Worm (Caenorhabditis elegans) whole organism, late embryonic: Measurements from ENCODE around the gene srab-7.

ENCODE experiments used
- C38D4.7 ChIP-seq: fragments of 200-800 bp; sonication (Bioruptor generic); optimal IDR thresholded peaks from 2 replicates; lab custom pipeline; 2018; ENCODE audit warnings: mild to moderate bottlenecking, missing genetic modification characterization, moderate library complexity, missing compliant biosample characterization
- F13H6.1 ChIP-seq: sonication (generic microtip); optimal IDR thresholded peaks from 2 replicates; lab custom pipeline; 2016; ENCODE audit warnings: missing genetic modification characterization, missing compliant biosample characterization
- K09A11.1 ChIP-seq: sonication (generic microtip); optimal IDR thresholded peaks from 2 replicates; lab custom pipeline; 2017; ENCODE audit warnings: antibody characterized with exemption, mild to moderate bottlenecking, missing genetic modification characterization, missing compliant biosample characterization; ENCODE audit not compliant: insufficient read depth
- ahr-1 ChIP-seq: sonication (generic microtip); optimal IDR thresholded peaks from 2 replicates; lab custom pipeline; 2016; ENCODE audit warnings: missing genetic modification characterization, missing compliant biosample characterization
- ceh-14 ChIP-seq: sonication (generic microtip); optimal IDR thresholded peaks from 2 replicates; lab custom pipeline; 2016; ENCODE audit warnings: missing genotype, missing genetic modification characterization, missing compliant biosample characterization
- ceh-19 ChIP-seq: fragments of 200-800 bp; sonication (Bioruptor generic); optimal IDR thresholded peaks from 2 replicates; lab custom pipeline; 2018; ENCODE audit warnings: mild to moderate bottlenecking, missing genetic modification characterization, missing compliant biosample characterization
- ceh-31 ChIP-seq: sonication (generic microtip); optimal IDR thresholded peaks from 2 replicates; lab custom pipeline; 2016; ENCODE audit warnings: missing genetic modification characterization, missing compliant biosample characterization
- ceh-34 ChIP-seq: sonication (generic microtip); optimal IDR thresholded peaks from 2 replicates; lab custom pipeline; 2016; ENCODE audit warnings: mild to moderate bottlenecking, missing genetic modification characterization, missing compliant biosample characterization
- ceh-45 ChIP-seq: fragments of 200-800 bp; sonication (Bioruptor generic); IDR thresholded peaks from 2 replicates; pipeline ENCODE4 v1.3.6; 2022; ENCODE audit warnings: missing genetic modification reagents, missing genetic modification characterization, missing compliant biosample characterization
- ceh-48 ChIP-seq: sonication (generic microtip); optimal IDR thresholded peaks from 2 replicates; lab custom pipeline; 2016; ENCODE audit warnings: missing genetic modification characterization, inconsistent platforms, missing compliant biosample characterization
- che-1 ChIP-seq: sonication (generic microtip); optimal IDR thresholded peaks from 2 replicates; lab custom pipeline; 2016; ENCODE audit warnings: mild to moderate bottlenecking, missing genetic modification characterization, missing compliant biosample characterization
- dmd-4 ChIP-seq: sonication (generic microtip); optimal IDR thresholded peaks from 2 replicates; lab custom pipeline; 2016; ENCODE audit warnings: borderline replicate concordance, missing genetic modification characterization, missing compliant biosample characterization
- dve-1 ChIP-seq: sonication (generic microtip); optimal IDR thresholded peaks from 2 replicates; lab custom pipeline; 2017; ENCODE audit warnings: antibody characterized with exemption, mild to moderate bottlenecking, missing genetic modification characterization, missing compliant biosample characterization
- elt-2 ChIP-seq: sonication (generic microtip); optimal IDR thresholded peaks from 2 replicates; lab custom pipeline; 2016; ENCODE audit warnings: missing genetic modification reagents, missing genetic modification characterization, missing compliant biosample characterization
- eyg-1 ChIP-seq: sonication (generic microtip); optimal IDR thresholded peaks from 2 replicates; lab custom pipeline; 2016; ENCODE audit warnings: missing genotype, missing genetic modification characterization, missing compliant biosample characterization
- fax-1 ChIP-seq: sonication (generic microtip); optimal IDR thresholded peaks from 2 replicates; lab custom pipeline; 2016; ENCODE audit warnings: missing genotype, missing genetic modification characterization, missing compliant biosample characterization
- fkh-6 ChIP-seq: sonication (generic microtip); optimal IDR thresholded peaks from 2 replicates; lab custom pipeline; 2016; ENCODE audit warnings: missing genetic modification characterization, missing compliant biosample characterization
- gmeb-2 ChIP-seq: sonication (generic microtip); optimal IDR thresholded peaks from 2 replicates; lab custom pipeline; 2016; ENCODE audit warnings: missing genetic modification characterization, inconsistent platforms, missing compliant biosample characterization
- hlh-13 ChIP-seq: fragments of 200-800 bp; sonication (Bioruptor generic); optimal IDR thresholded peaks from 2 replicates; lab custom pipeline; 2018; ENCODE audit warnings: mild to moderate bottlenecking, missing genetic modification characterization, missing compliant biosample characterization
- hlh-15 ChIP-seq: sonication (generic microtip); optimal IDR thresholded peaks from 2 replicates; lab custom pipeline; 2016; ENCODE audit warnings: missing genetic modification characterization, missing compliant biosample characterization
- hlh-30 ChIP-seq: sonication (generic microtip); optimal IDR thresholded peaks from 2 replicates; lab custom pipeline; 2017; ENCODE audit warnings: antibody characterized with exemption, missing genetic modification characterization, missing compliant biosample characterization; ENCODE audit not compliant: insufficient read depth
- hlh-6 ChIP-seq: sonication (generic microtip); optimal IDR thresholded peaks from 2 replicates; lab custom pipeline; 2016; ENCODE audit warnings: missing genotype, missing genetic modification characterization, missing compliant biosample characterization
- hlh-8 ChIP-seq: sonication (generic microtip); optimal IDR thresholded peaks from 2 replicates; lab custom pipeline; 2016; ENCODE audit warnings: missing genotype, missing genetic modification characterization, missing compliant biosample characterization
- lin-11 ChIP-seq: fragments of 200-800 bp; sonication (Bioruptor generic); optimal IDR thresholded peaks from 2 replicates; lab custom pipeline; 2018; ENCODE audit warnings: mild to moderate bottlenecking, missing genetic modification characterization, missing compliant biosample characterization
- madf-2 ChIP-seq: sonication (generic microtip); optimal IDR thresholded peaks from 2 replicates; lab custom pipeline; 2017; ENCODE audit warnings: missing genetic modification characterization, missing compliant biosample characterization
- mec-3 ChIP-seq: sonication (generic microtip); optimal IDR thresholded peaks from 2 replicates; lab custom pipeline; 2016; ENCODE audit warnings: borderline replicate concordance, missing genetic modification characterization, missing compliant biosample characterization
- nfya-1 ChIP-seq: sonication (generic microtip); optimal IDR thresholded peaks from 2 replicates; lab custom pipeline; 2017; ENCODE audit warnings: missing genetic modification characterization, mild to moderate bottlenecking, missing compliant biosample characterization, antibody characterized with exemption, moderate library complexity
- nhr-232 ChIP-seq: sonication (generic microtip); optimal IDR thresholded peaks from 2 replicates; lab custom pipeline; 2016; ENCODE audit warnings: missing genetic modification characterization, missing compliant biosample characterization
- npax-4 ChIP-seq: sonication (generic microtip); optimal IDR thresholded peaks from 2 replicates; lab custom pipeline; 2016; ENCODE audit warnings: missing genetic modification characterization, missing compliant biosample characterization
- ref-2 ChIP-seq: sonication (generic microtip); optimal IDR thresholded peaks from 2 replicates; lab custom pipeline; 2016; ENCODE audit warnings: missing genetic modification characterization, missing compliant biosample characterization
- sdc-2 ChIP-seq: sonication (generic microtip); optimal IDR thresholded peaks from 2 replicates; lab custom pipeline; 2016; ENCODE audit warnings: missing genotype, missing genetic modification characterization, missing compliant biosample characterization
- sox-2 ChIP-seq: fragments of 200-800 bp; sonication (Bioruptor generic); IDR thresholded peaks from 2 replicates; pipeline ENCODE4 v1.3.6; 2022; ENCODE audit warnings: missing genetic modification reagents, missing genetic modification characterization, missing compliant biosample characterization
- syd-9 ChIP-seq: sonication (generic microtip); optimal IDR thresholded peaks from 2 replicates; lab custom pipeline; 2016; ENCODE audit warnings: mild to moderate bottlenecking, missing genetic modification characterization, moderate library complexity, missing compliant biosample characterization
- tbx-2 ChIP-seq: sonication (generic microtip); optimal IDR thresholded peaks from 2 replicates; lab custom pipeline; 2016; ENCODE audit warnings: missing genetic modification characterization, missing compliant biosample characterization
- unc-42 ChIP-seq: sonication (generic microtip); optimal IDR thresholded peaks from 2 replicates; lab custom pipeline; 2016; ENCODE audit warnings: missing genotype, missing genetic modification characterization, missing compliant biosample characterization
- unc-86 ChIP-seq: sonication (generic microtip); optimal IDR thresholded peaks from 2 replicates; lab custom pipeline; 2016; ENCODE audit warnings: missing genetic modification characterization, missing compliant biosample characterization
- zip-5 ChIP-seq: sonication (generic microtip); optimal IDR thresholded peaks from 2 replicates; lab custom pipeline; 2016; ENCODE audit warnings: missing genetic modification characterization, missing compliant biosample characterization
- ztf-16 ChIP-seq: sonication (generic microtip); optimal IDR thresholded peaks from 2 replicates; lab custom pipeline; 2017; ENCODE audit warnings: missing genetic modification characterization, missing compliant biosample characterization

The srab-7 gene

DNA sequence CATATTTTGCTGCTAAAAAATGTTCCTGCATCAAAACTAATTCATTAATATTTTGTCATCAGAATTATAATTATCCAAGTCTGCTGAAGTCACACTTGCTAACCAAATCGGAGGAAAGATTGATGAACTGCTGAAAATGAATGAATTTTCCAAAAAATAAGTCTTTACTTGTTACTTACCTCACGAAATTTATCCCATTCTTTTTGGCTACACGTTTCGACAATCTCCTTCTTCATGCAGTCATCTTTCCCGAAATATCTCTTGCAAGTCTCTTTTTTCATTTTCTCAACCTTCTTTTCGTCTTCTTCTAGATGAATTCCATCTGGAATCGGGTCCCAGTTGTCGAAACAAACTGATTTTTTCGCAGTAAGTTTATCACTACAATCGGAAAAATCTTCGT lies 3.4 kb upstream of the srab-7 start:
- TF ChIP-seq hlh-30 (tag; lab: Kevin White, UChicago) (no peak), ref-2 (no peak), fax-1 (tag; lab: Kevin White, UChicago) (no peak), npax-4 (tag; lab: Kevin White, UChicago) (no peak), ceh-14 (tag; lab: Kevin White, UChicago) (no peak), nfya-1 (no peak)
- TF ChIP-seq, all 69 proteins: peak for 0

DNA sequence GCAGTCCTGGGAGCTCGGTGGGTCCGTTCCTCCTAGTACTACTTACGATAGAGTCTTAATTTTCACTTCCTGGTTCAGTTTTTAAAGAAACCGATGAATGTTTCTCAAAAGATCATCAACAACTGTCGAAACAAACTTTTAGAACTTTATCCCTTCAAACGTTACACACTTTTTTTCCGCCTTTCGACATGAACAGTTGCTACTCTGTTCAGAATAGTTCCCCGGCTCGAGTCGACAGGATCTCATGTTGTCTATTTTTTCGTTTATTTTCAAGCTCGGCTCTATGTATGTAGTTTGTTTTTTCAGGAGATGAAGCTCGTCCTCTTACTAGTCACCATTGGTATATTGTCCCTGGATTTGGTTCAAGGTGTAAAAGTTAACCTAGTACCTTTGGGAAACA lies 1.8 kb upstream of the srab-7 start, which contains the start of gene exh-1:
Gene exh-1, plus strand, starts transcription at position 301 of the 400 bp plus-strand sequence.
- TF ChIP-seq ceh-48 (tag; lab: Kevin White, UChicago) (no peak), ceh-14 (tag; lab: Kevin White, UChicago) (no peak), ref-2 (no peak), F13H6.1 (tag; lab: Kevin White, UChicago) (no peak), ahr-1 (tag; lab: Kevin White, UChicago) (no peak), ztf-16 (tag; lab: Kevin White, UChicago) (no peak), hlh-6 (no peak)
- TF ChIP-seq, all 69 proteins: peak for 0

DNA sequence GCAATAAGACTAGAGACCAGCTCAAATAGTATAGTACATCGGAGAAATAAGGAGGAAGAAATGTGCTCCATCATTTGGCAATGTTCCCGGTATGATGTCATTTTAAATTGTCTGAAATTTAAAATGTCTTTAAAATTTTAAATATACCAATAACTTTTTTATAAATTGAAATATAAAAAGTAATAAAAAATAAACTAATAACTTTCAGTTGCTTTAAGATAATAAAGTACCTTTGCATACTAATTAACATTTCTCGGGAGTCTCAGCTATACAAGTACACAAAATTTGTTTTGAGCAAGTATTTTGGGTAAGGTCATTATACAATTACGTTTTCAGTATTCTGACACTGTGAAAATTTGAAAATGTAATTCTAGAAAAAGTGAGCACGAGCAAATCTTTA lies 3.1 kb downstream of the srab-7 start, which contains the start of gene srab-6:
Gene srab-6, minus strand, starts transcription at position 101 of the 400 bp plus-strand sequence.
- TF ChIP-seq gmeb-2 (tag; lab: Kevin White, UChicago), result no peak
- no peak for TF ChIP-seq che-1 (tag; lab: Kevin White, UChicago)
- TF ChIP-seq elt-2 (tag; lab: Kevin White, UChicago), result no peak
- TF ChIP-seq syd-9, result no peak
- TF ChIP-seq zip-5 (tag; lab: Kevin White, UChicago), result no peak
- TF ChIP-seq hlh-13 (GFP tag; lab: Kevin White, UChicago), result no peak
- no peak for TF ChIP-seq ref-2
- TF ChIP-seq npax-4 (tag; lab: Kevin White, UChicago), result no peak
- TF ChIP-seq C38D4.7 (GFP tag; lab: Kevin White, UChicago), result no peak
- no peak for TF ChIP-seq K09A11.1
- no peak for TF ChIP-seq unc-42 (tag; lab: Kevin White, UChicago)
- TF ChIP-seq ahr-1 (tag; lab: Kevin White, UChicago), result no peak
- no peak for TF ChIP-seq fkh-6
- TF ChIP-seq unc-86 (tag; lab: Kevin White, UChicago), result no peak

DNA sequence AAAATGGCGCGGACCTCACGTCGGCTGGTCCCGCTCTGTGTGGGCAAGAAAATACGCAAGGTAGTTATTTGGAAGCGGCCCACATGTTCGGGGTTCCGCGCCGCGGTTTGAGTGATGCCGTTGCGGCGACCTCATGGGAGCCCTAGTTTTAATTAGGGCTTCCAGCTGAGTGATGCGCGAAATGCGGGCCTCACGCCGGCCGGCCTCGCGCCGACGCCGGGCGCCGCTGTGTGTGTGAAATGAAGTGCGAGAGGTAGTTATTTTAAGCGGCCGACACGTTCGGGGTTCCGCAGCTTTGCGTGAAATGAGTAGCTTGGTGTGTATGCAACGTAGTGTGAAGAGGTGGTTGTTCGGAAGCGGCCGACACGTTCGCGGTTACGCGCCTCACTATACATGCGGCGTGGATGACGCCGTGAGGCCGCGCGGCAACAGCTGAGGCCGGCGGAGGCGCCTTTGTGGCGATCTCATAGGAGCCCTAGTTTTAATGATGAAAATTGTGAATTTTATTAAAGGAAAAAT lies 5.0 kb downstream of the srab-7 start:
- no peak for TF ChIP-seq tbx-2
- TF ChIP-seq sox-2, result no peak
- TF ChIP-seq lin-11 (tag; lab: Kevin White, UChicago), result no peak
- TF ChIP-seq eyg-1, result no peak
- peak; percentile 22 for TF ChIP-seq ref-2
- TF ChIP-seq unc-42 (tag; lab: Kevin White, UChicago), result no peak
- no peak for TF ChIP-seq ceh-45 (GFP tag; lab: Robert Waterston, UW)
- TF ChIP-seq nhr-232 (tag; lab: Kevin White, UChicago), result no peak
- TF ChIP-seq madf-2 (tag; lab: Kevin White, UChicago), result no peak
- TF ChIP-seq hlh-8, result no peak
- no peak for TF ChIP-seq hlh-15 (tag; lab: Kevin White, UChicago)
- no peak for TF ChIP-seq dve-1 (tag; lab: Kevin White, UChicago)
- TF ChIP-seq dmd-4 (tag; lab: Kevin White, UChicago), result no peak
- no peak for TF ChIP-seq mec-3 (tag; lab: Kevin White, UChicago)
- TF ChIP-seq ceh-34, result peak; percentile 29
- TF ChIP-seq ceh-19 (GFP tag; lab: Kevin White, UChicago), result no peak
- peak; percentile 6 for TF ChIP-seq sdc-2
- no peak for TF ChIP-seq npax-4 (tag; lab: Kevin White, UChicago)
- TF ChIP-seq F13H6.1 (tag; lab: Kevin White, UChicago), result no peak
- TF ChIP-seq ceh-31 (tag; lab: Kevin White, UChicago), result peak; percentile 9
